Worm (Caenorhabditis elegans) whole organism, early embryonic: ENCODE data around the gene bed-2.

Experiments
- B0310.2 ChIP-seq: sonication (generic microtip); optimal IDR thresholded peaks from 2 replicates; lab custom pipeline; 2016; ENCODE audit warnings: mild to moderate bottlenecking, missing genetic modification characterization, missing compliant biosample characterization
- F13C5.2 ChIP-seq: sonication (generic microtip); optimal IDR thresholded peaks from 2 replicates; lab custom pipeline; 2017; ENCODE audit warnings: mild to moderate bottlenecking, missing genetic modification characterization, inconsistent platforms, missing compliant biosample characterization
- ama-1 ChIP-seq: fragments of 150-350 bp; optimal IDR thresholded peaks from 2 replicates; lab custom pipeline; 2014
- ceh-13 ChIP-seq: fragments of 200-800 bp; sonication (Bioruptor generic); optimal IDR thresholded peaks from 2 replicates; lab custom pipeline; 2018; ENCODE audit warnings: mild to moderate bottlenecking, missing genetic modification characterization, missing compliant biosample characterization
- ets-7 ChIP-seq: sonication (generic microtip); optimal IDR thresholded peaks from 2 replicates; lab custom pipeline; 2016; ENCODE audit warnings: missing genotype, missing genetic modification characterization, missing compliant biosample characterization
- hmbx-1 ChIP-seq: sonication (generic microtip); optimal IDR thresholded peaks from 2 replicates; lab custom pipeline; 2016; ENCODE audit warnings: mild to moderate bottlenecking, missing genetic modification characterization, missing compliant biosample characterization
- hmg-4 ChIP-seq: fragments of 200-800 bp; sonication (Bioruptor generic); optimal IDR thresholded peaks from 2 replicates; lab custom pipeline; 2018; ENCODE audit warnings: mild to moderate bottlenecking, missing genetic modification characterization, missing compliant biosample characterization
- hnd-1 ChIP-seq: sonication (generic microtip); optimal IDR thresholded peaks from 2 replicates; lab custom pipeline; 2016; ENCODE audit warnings: missing genetic modification characterization, missing compliant biosample characterization
- pes-1 ChIP-seq: fragments of 200-800 bp; sonication (Bioruptor generic); IDR thresholded peaks from 2 replicates; pipeline ENCODE4 v1.3.6; 2022; ENCODE audit warnings: missing genetic modification reagents, missing genetic modification characterization, missing compliant biosample characterization
- sea-1 ChIP-seq: fragments of 200-800 bp; sonication (Bioruptor generic); conservative IDR thresholded peaks from 2 replicates; pipeline ENCODE4 v1.3.6; 2022; ENCODE audit warnings: missing genetic modification characterization, missing compliant biosample characterization
- tbx-11 ChIP-seq: fragments of 200-800 bp; sonication (Bioruptor generic); IDR thresholded peaks from 2 replicates; pipeline ENCODE4 v1.3.6; 2022; ENCODE audit warnings: missing genetic modification characterization, missing compliant biosample characterization
- tbx-37 ChIP-seq: fragments of 200-800 bp; sonication (Bioruptor generic); conservative IDR thresholded peaks from 2 replicates; pipeline ENCODE4 v1.3.6; 2022; ENCODE audit warnings: missing genetic modification reagents, missing genetic modification characterization, missing compliant biosample characterization
- tra-4 ChIP-seq: sonication (generic microtip); optimal IDR thresholded peaks from 2 replicates; lab custom pipeline; 2017; ENCODE audit warnings: missing genetic modification characterization, missing compliant biosample characterization

- TF ChIP-seq pes-1, result no peak
- no peak for TF ChIP-seq tbx-37 (GFP tag; lab: Robert Waterston, UW)
- no peak for TF ChIP-seq sea-1
- no peak for TF ChIP-seq hmbx-1 (tag; lab: Kevin White, UChicago)
- TF ChIP-seq ama-1 (lab: Kevin White, UChicago), result no peak
- TF ChIP-seq tra-4 (tag; lab: Kevin White, UChicago), result no peak
- no peak for TF ChIP-seq hnd-1 (tag; lab: Kevin White, UChicago)
- no peak for TF ChIP-seq tbx-11
- TF ChIP-seq hmg-4 (GFP tag; lab: Kevin White, UChicago), result no peak
- no peak for TF ChIP-seq F13C5.2
- no peak for TF ChIP-seq B0310.2 (tag; lab: Kevin White, UChicago)
- no peak for TF ChIP-seq ceh-13
- no peak for TF ChIP-seq ets-7 (tag; lab: Kevin White, UChicago)
These were observed 19.0 kb upstream of the bed-2 start for ce11 chrIII:11489601-11490000.
